Worm (Caenorhabditis elegans) whole organism, late embryonic: Measurements from ENCODE around the gene tyr-2.
A peak's percentile ranks its signal among the peaks of the same experiment; 100 is the strongest.

ENCODE experiments used
- C08G9.2 ChIP-seq: sonication (generic microtip); optimal IDR thresholded peaks from 2 replicates; lab custom pipeline; 2016; ENCODE audit warnings: mild to moderate bottlenecking, missing genetic modification characterization, moderate library complexity, missing compliant biosample characterization
- C38D4.7 ChIP-seq: fragments of 200-800 bp; sonication (Bioruptor generic); optimal IDR thresholded peaks from 2 replicates; lab custom pipeline; 2018; ENCODE audit warnings: mild to moderate bottlenecking, missing genetic modification characterization, moderate library complexity, missing compliant biosample characterization
- K02D7.2 ChIP-seq: sonication (generic microtip); optimal IDR thresholded peaks from 2 replicates; lab custom pipeline; 2017; ENCODE audit warnings: mild to moderate bottlenecking, missing genetic modification characterization, missing compliant biosample characterization
- T23F11.4 ChIP-seq: fragments of 200-800 bp; sonication (Bioruptor generic); optimal IDR thresholded peaks from 2 replicates; lab custom pipeline; 2018; ENCODE audit warnings: mild to moderate bottlenecking, missing genetic modification characterization, missing compliant biosample characterization
- Y22D7AL.16 ChIP-seq: sonication (generic microtip); optimal IDR thresholded peaks from 2 replicates; lab custom pipeline; 2016; ENCODE audit warnings: missing genetic modification characterization, missing compliant biosample characterization
- ceh-18 ChIP-seq: sonication (generic microtip); optimal IDR thresholded peaks from 2 replicates; lab custom pipeline; 2016; ENCODE audit warnings: missing genetic modification characterization, missing compliant biosample characterization
- ceh-19 ChIP-seq: fragments of 200-800 bp; sonication (Bioruptor generic); optimal IDR thresholded peaks from 2 replicates; lab custom pipeline; 2018; ENCODE audit warnings: mild to moderate bottlenecking, missing genetic modification characterization, missing compliant biosample characterization
- ceh-2 ChIP-seq: sonication (generic microtip); optimal IDR thresholded peaks from 2 replicates; lab custom pipeline; 2016; ENCODE audit warnings: missing genotype, missing genetic modification characterization, missing compliant biosample characterization
- ceh-22 ChIP-seq: sonication (generic microtip); optimal IDR thresholded peaks from 2 replicates; lab custom pipeline; 2017; ENCODE audit warnings: missing biosample characterization, missing genetic modification characterization
- ceh-30 ChIP-seq: fragments of 150-350 bp; optimal IDR thresholded peaks from 2 replicates; lab custom pipeline; 2014; ENCODE audit warnings: missing biosample characterization, missing genetic modification characterization
- ceh-31 ChIP-seq: sonication (generic microtip); optimal IDR thresholded peaks from 2 replicates; lab custom pipeline; 2016; ENCODE audit warnings: missing genetic modification characterization, missing compliant biosample characterization
- ceh-34 ChIP-seq: sonication (generic microtip); optimal IDR thresholded peaks from 2 replicates; lab custom pipeline; 2016; ENCODE audit warnings: mild to moderate bottlenecking, missing genetic modification characterization, missing compliant biosample characterization
- ceh-45 ChIP-seq: fragments of 200-800 bp; sonication (Bioruptor generic); IDR thresholded peaks from 2 replicates; pipeline ENCODE4 v1.3.6; 2022; ENCODE audit warnings: missing genetic modification reagents, missing genetic modification characterization, missing compliant biosample characterization
- ceh-6 ChIP-seq: fragments of 200-800 bp; sonication (Bioruptor generic); optimal IDR thresholded peaks from 2 replicates; lab custom pipeline; 2018; ENCODE audit warnings: mild to moderate bottlenecking, missing genetic modification characterization, missing compliant biosample characterization
- ceh-9 ChIP-seq: sonication (generic microtip); optimal IDR thresholded peaks from 2 replicates; lab custom pipeline; 2016; ENCODE audit warnings: mild to moderate bottlenecking, missing genetic modification characterization, inconsistent platforms, missing compliant biosample characterization
- che-1 ChIP-seq: sonication (generic microtip); optimal IDR thresholded peaks from 2 replicates; lab custom pipeline; 2016; ENCODE audit warnings: mild to moderate bottlenecking, missing genetic modification characterization, missing compliant biosample characterization
- elt-2 ChIP-seq: sonication (generic microtip); optimal IDR thresholded peaks from 2 replicates; lab custom pipeline; 2016; ENCODE audit warnings: missing genetic modification reagents, missing genetic modification characterization, missing compliant biosample characterization
- elt-4 ChIP-seq: sonication (generic microtip); optimal IDR thresholded peaks from 2 replicates; lab custom pipeline; 2016; ENCODE audit warnings: missing genetic modification characterization, missing compliant biosample characterization
- ets-4 ChIP-seq: sonication (generic microtip); optimal IDR thresholded peaks from 2 replicates; lab custom pipeline; 2016; ENCODE audit warnings: missing genetic modification characterization, missing compliant biosample characterization
- eyg-1 ChIP-seq: sonication (generic microtip); optimal IDR thresholded peaks from 2 replicates; lab custom pipeline; 2016; ENCODE audit warnings: missing genotype, missing genetic modification characterization, missing compliant biosample characterization
- fax-1 ChIP-seq: sonication (generic microtip); optimal IDR thresholded peaks from 2 replicates; lab custom pipeline; 2016; ENCODE audit warnings: missing genotype, missing genetic modification characterization, missing compliant biosample characterization
- gmeb-2 ChIP-seq: sonication (generic microtip); optimal IDR thresholded peaks from 2 replicates; lab custom pipeline; 2016; ENCODE audit warnings: missing genetic modification characterization, inconsistent platforms, missing compliant biosample characterization
- hlh-13 ChIP-seq: fragments of 200-800 bp; sonication (Bioruptor generic); optimal IDR thresholded peaks from 2 replicates; lab custom pipeline; 2018; ENCODE audit warnings: mild to moderate bottlenecking, missing genetic modification characterization, missing compliant biosample characterization
- hlh-15 ChIP-seq: sonication (generic microtip); optimal IDR thresholded peaks from 2 replicates; lab custom pipeline; 2016; ENCODE audit warnings: missing genetic modification characterization, missing compliant biosample characterization
- hlh-30 ChIP-seq: sonication (generic microtip); optimal IDR thresholded peaks from 2 replicates; lab custom pipeline; 2017; ENCODE audit warnings: antibody characterized with exemption, missing genetic modification characterization, missing compliant biosample characterization; ENCODE audit not compliant: insufficient read depth
- lin-11 ChIP-seq: fragments of 200-800 bp; sonication (Bioruptor generic); optimal IDR thresholded peaks from 2 replicates; lab custom pipeline; 2018; ENCODE audit warnings: mild to moderate bottlenecking, missing genetic modification characterization, missing compliant biosample characterization
- madf-2 ChIP-seq: sonication (generic microtip); optimal IDR thresholded peaks from 2 replicates; lab custom pipeline; 2017; ENCODE audit warnings: missing genetic modification characterization, missing compliant biosample characterization
- nfya-1 ChIP-seq: sonication (generic microtip); optimal IDR thresholded peaks from 2 replicates; lab custom pipeline; 2017; ENCODE audit warnings: missing genetic modification characterization, mild to moderate bottlenecking, missing compliant biosample characterization, antibody characterized with exemption, moderate library complexity
- npax-4 ChIP-seq: sonication (generic microtip); optimal IDR thresholded peaks from 2 replicates; lab custom pipeline; 2016; ENCODE audit warnings: missing genetic modification characterization, missing compliant biosample characterization
- pax-1 ChIP-seq: fragments of 150-350 bp; optimal IDR thresholded peaks from 2 replicates; lab custom pipeline; 2014; ENCODE audit warnings: missing biosample characterization, missing genetic modification characterization
- pha-4 ChIP-seq: fragments of 150-350 bp; optimal IDR thresholded peaks from 2 replicates; lab custom pipeline; 2018; ENCODE audit warnings: missing biosample characterization, missing genetic modification reagents, missing genetic modification characterization
- pqm-1 ChIP-seq: sonication (generic microtip); optimal IDR thresholded peaks from 2 replicates; lab custom pipeline; 2016; ENCODE audit warnings: missing genetic modification characterization, missing compliant biosample characterization
- pros-1 ChIP-seq: fragments of 150-350 bp; optimal IDR thresholded peaks from 2 replicates; lab custom pipeline; 2014; ENCODE audit warnings: missing biosample characterization, missing genetic modification reagents, missing genetic modification characterization
- ref-2 ChIP-seq: sonication (generic microtip); optimal IDR thresholded peaks from 2 replicates; lab custom pipeline; 2016; ENCODE audit warnings: missing genetic modification characterization, missing compliant biosample characterization
- sdc-2 ChIP-seq: sonication (generic microtip); optimal IDR thresholded peaks from 2 replicates; lab custom pipeline; 2016; ENCODE audit warnings: missing genotype, missing genetic modification characterization, missing compliant biosample characterization
- sox-2 ChIP-seq: fragments of 200-800 bp; sonication (Bioruptor generic); IDR thresholded peaks from 2 replicates; pipeline ENCODE4 v1.3.6; 2022; ENCODE audit warnings: missing genetic modification reagents, missing genetic modification characterization, missing compliant biosample characterization
- sox-4 ChIP-seq: sonication (generic microtip); optimal IDR thresholded peaks from 2 replicates; lab custom pipeline; 2017; ENCODE audit warnings: mild to moderate bottlenecking, missing genetic modification characterization, inconsistent platforms, missing compliant biosample characterization
- tbx-2 ChIP-seq: sonication (generic microtip); optimal IDR thresholded peaks from 2 replicates; lab custom pipeline; 2016; ENCODE audit warnings: missing genetic modification characterization, missing compliant biosample characterization
- ttx-3 ChIP-seq: sonication (generic microtip); optimal IDR thresholded peaks from 2 replicates; lab custom pipeline; 2016; ENCODE audit warnings: missing genetic modification reagents, missing genetic modification characterization, missing compliant biosample characterization
- unc-42 ChIP-seq: sonication (generic microtip); optimal IDR thresholded peaks from 2 replicates; lab custom pipeline; 2016; ENCODE audit warnings: missing genotype, missing genetic modification characterization, missing compliant biosample characterization
- unc-86 ChIP-seq: sonication (generic microtip); optimal IDR thresholded peaks from 2 replicates; lab custom pipeline; 2016; ENCODE audit warnings: missing genetic modification characterization, missing compliant biosample characterization
- ztf-16 ChIP-seq: sonication (generic microtip); optimal IDR thresholded peaks from 2 replicates; lab custom pipeline; 2017; ENCODE audit warnings: missing genetic modification characterization, missing compliant biosample characterization

tyr-2 gene

ce11 chrIII:13743922-13744321, at the start of gene tyr-2:
TSS of gene tyr-2 (plus strand) at chrIII:13744222.
- TF ChIP-seq ceh-18 (tag; lab: Kevin White, UChicago) (no peak), ceh-19 (GFP tag; lab: Kevin White, UChicago) (no peak), npax-4 (no peak), pax-1 (tag; lab: Kevin White, UChicago) (no peak), elt-4 (tag; lab: Kevin White, UChicago) (no peak), K02D7.2 (tag; lab: Kevin White, UChicago) (no peak), ceh-22 (tag; lab: Kevin White, UChicago) (no peak), T23F11.4 (no peak), sox-2 (no peak), madf-2 (tag; lab: Kevin White, UChicago) (no peak), ceh-9 (tag; lab: Kevin White, UChicago) (no peak), C38D4.7 (no peak), ceh-6 (GFP tag; lab: Kevin White, UChicago) (no peak), hlh-13 (GFP tag; lab: Kevin White, UChicago) (no peak), pros-1 (tag; lab: Kevin White, UChicago) (no peak), hlh-15 (tag; lab: Kevin White, UChicago) (no peak), fax-1 (tag; lab: Kevin White, UChicago) (no peak), ceh-31 (no peak), eyg-1 (tag; lab: Kevin White, UChicago) (no peak), ztf-16 (tag; lab: Kevin White, UChicago) (no peak)

ce11 chrIII:13695588-13695987, 48.4 kb upstream of the tyr-2 start:
- TF ChIP-seq che-1, result no peak
- TF ChIP-seq ref-2, result no peak
- TF ChIP-seq ceh-34, result no peak
- no peak for TF ChIP-seq madf-2 (tag; lab: Kevin White, UChicago)
- TF ChIP-seq ceh-30 (tag; lab: Kevin White, UChicago), result no peak
- TF ChIP-seq npax-4, result no peak

ce11 chrIII:13697822-13698221, 46.2 kb upstream of the tyr-2 start:
- peak; percentile 7 for TF ChIP-seq tbx-2 (tag; lab: Kevin White, UChicago)
- peak; percentile 31 for TF ChIP-seq nfya-1 (tag; lab: Kevin White, UChicago)
- no peak for TF ChIP-seq fax-1 (tag; lab: Kevin White, UChicago)
- TF ChIP-seq ceh-19 (GFP tag; lab: Kevin White, UChicago), result peak; percentile 25
- peak; percentile 3 for TF ChIP-seq unc-42 (tag; lab: Kevin White, UChicago)
- peak; percentile 7 for TF ChIP-seq C08G9.2
- TF ChIP-seq ceh-31, result peak; percentile 10
- TF ChIP-seq Y22D7AL.16 (tag; lab: Kevin White, UChicago), result no peak
- TF ChIP-seq ceh-2 (tag; lab: Kevin White, UChicago), result peak; percentile 25

ce11 chrIII:13701691-13702090, 42.3 kb upstream of the tyr-2 start, which contains the start of gene lit-1:
TSS of gene lit-1 (plus strand) at chrIII:13701991.
- TF ChIP-seq eyg-1 (tag; lab: Kevin White, UChicago) (no peak), ref-2 (no peak), elt-2 (tag; lab: Kevin White, UChicago) (no peak), gmeb-2 (tag; lab: Kevin White, UChicago) (no peak), pha-4 (tag; lab: Kevin White, UChicago) (no peak), sdc-2 (tag; lab: Kevin White, UChicago) (no peak), sox-4 (tag; lab: Kevin White, UChicago) (no peak), pqm-1 (tag; lab: Kevin White, UChicago) (no peak), lin-11 (no peak), ets-4 (no peak), unc-86 (no peak), ceh-9 (tag; lab: Kevin White, UChicago) (no peak), hlh-30 (no peak), elt-4 (tag; lab: Kevin White, UChicago) (no peak), ceh-45 (GFP tag; lab: Robert Waterston, UW) (no peak), ttx-3 (tag; lab: Kevin White, UChicago) (no peak)
- TF ChIP-seq, all 69 proteins: peak for 0
